Fruit fly (Drosophila melanogaster): ENCODE measurements around the gene eRF1.
A peak's percentile ranks its signal among the peaks of the same experiment; 100 is the strongest.

The eRF1 gene

dm6 chr3L:20399550-20400109 is 51.5 kb downstream of the eRF1 start (continued):
- TF ChIP-seq CG10543 (GFP tag; optimal IDR thresholded peaks at IDR 0.05) = peak; percentile 92
- peak; percentile 77 for TF ChIP-seq Antp (GFP tag; optimal IDR thresholded peaks at IDR 0.05)
- TF ChIP-seq hth (optimal IDR thresholded peaks at IDR 0.05) = no peak
- TF ChIP-seq Dad (GFP tag; optimal IDR thresholded peaks at IDR 0.05) = peak; percentile 33
- TF ChIP-seq tap (tag; optimal IDR thresholded peaks at IDR 0.05) = peak; percentile 92
- TF ChIP-seq jigr1 (GFP tag; IDR thresholded peaks at IDR 0.05) = peak; percentile 58; the same call in 1 of the 3 replicates
- TF ChIP-seq CG4854 (GFP tag; optimal IDR thresholded peaks at IDR 0.05) = peak; percentile 75
- TF ChIP-seq CG12744 (GFP tag; optimal IDR thresholded peaks at IDR 0.05) = peak; percentile 78
- peak; percentile 25 for TF ChIP-seq Ets97D (GFP tag; optimal IDR thresholded peaks at IDR 0.05)
- TF ChIP-seq CG7963 (GFP tag; IDR thresholded peaks at IDR 0.05; ENCODE audit: partially characterized antibody) = no peak
- no peak for TF ChIP-seq cg (GFP tag; optimal IDR thresholded peaks at IDR 0.05)
- TF ChIP-seq NK7.1 (GFP tag; optimal IDR thresholded peaks at IDR 0.05) = peak; percentile 63
- no peak for TF ChIP-seq fd102C (GFP tag; optimal IDR thresholded peaks at IDR 0.05)
- TF ChIP-seq CG1603 (tag; optimal IDR thresholded peaks at IDR 0.05) = peak; percentile 73
- TF ChIP-seq Lim3 (GFP tag; IDR thresholded peaks at IDR 0.05) = peak; percentile 52; the same call in 1 of the 2 replicates
- TF ChIP-seq tio (GFP tag; optimal IDR thresholded peaks at IDR 0.05) = peak; percentile 91
- TF ChIP-seq Dfd (GFP tag; optimal IDR thresholded peaks at IDR 0.05) = no peak
- TF ChIP-seq Opbp (GFP tag; IDR thresholded peaks at IDR 0.05; ENCODE audit: partially characterized antibody) = no peak
- peak; percentile 94 for TF ChIP-seq dmrt99B (tag; optimal IDR thresholded peaks at IDR 0.05)
- no peak for TF ChIP-seq Sry-β (GFP tag; optimal IDR thresholded peaks at IDR 0.05)
- TF ChIP-seq Dek (tag; optimal IDR thresholded peaks at IDR 0.05) = peak; percentile 86
- peak; percentile 49 for TF ChIP-seq sima (GFP tag; optimal IDR thresholded peaks at IDR 0.05)
- peak; percentile 83 for TF ChIP-seq CG17568 (GFP tag; optimal IDR thresholded peaks at IDR 0.05)
- TF ChIP-seq crol (GFP tag; IDR thresholded peaks at IDR 0.05) = no peak
- TF ChIP-seq sc (optimal IDR thresholded peaks at IDR 0.05) = no peak
- peak; percentile 64 for TF ChIP-seq sc (GFP tag; optimal IDR thresholded peaks at IDR 0.05)
- TF ChIP-seq CG13123 (GFP tag; optimal IDR thresholded peaks at IDR 0.05) = peak; percentile 67
- TF ChIP-seq sens-2 (GFP tag; IDR thresholded peaks at IDR 0.05) = no peak; the same call in 1 of the 2 replicates
- TF ChIP-seq HmgZ (tag; optimal IDR thresholded peaks at IDR 0.05) = peak; percentile 92
- peak; percentile 12 for TF ChIP-seq MESR4 (GFP tag; optimal IDR thresholded peaks at IDR 0.05)
- TF ChIP-seq CoRest (tag; optimal IDR thresholded peaks at IDR 0.05) = peak; percentile 94
- peak; percentile 77 for TF ChIP-seq CG16815 (GFP tag; optimal IDR thresholded peaks at IDR 0.05)
- peak; percentile 73 for TF ChIP-seq CG2116 (GFP tag; optimal IDR thresholded peaks at IDR 0.05)
- TF ChIP-seq br (optimal IDR thresholded peaks at IDR 0.05) = no peak
- TF ChIP-seq CG13775 (GFP tag; optimal IDR thresholded peaks at IDR 0.05) = peak; percentile 87
- TF ChIP-seq Mrtf (GFP tag; IDR thresholded peaks at IDR 0.05) = peak; percentile 78
- TF ChIP-seq CG3407 (GFP tag; optimal IDR thresholded peaks at IDR 0.05) = peak; percentile 65
- TF ChIP-seq Side (GFP tag; optimal IDR thresholded peaks at IDR 0.05) = peak; percentile 67
- peak; percentile 80 for TF ChIP-seq CG16863 (GFP tag; optimal IDR thresholded peaks at IDR 0.05)
- TF ChIP-seq CG10366 (GFP tag; IDR thresholded peaks at IDR 0.05) = peak; percentile 78
- peak; percentile 72 for TF ChIP-seq esg (GFP tag; conservative IDR thresholded peaks at IDR 0.05)
- TF ChIP-seq ems (GFP tag; optimal IDR thresholded peaks at IDR 0.05) = peak; percentile 75
- peak; percentile 56 for TF ChIP-seq tup (GFP tag; optimal IDR thresholded peaks at IDR 0.05)
- TF ChIP-seq gro (GFP tag; optimal IDR thresholded peaks at IDR 0.05) = peak; percentile 80
- peak; percentile 48 for TF ChIP-seq CG3838 (GFP tag; optimal IDR thresholded peaks at IDR 0.05)
- TF ChIP-seq unc-4 (GFP tag; IDR thresholded peaks at IDR 0.05; ENCODE audit: partially characterized antibody) = no peak
- TF ChIP-seq ftz-f1 (GFP tag; optimal IDR thresholded peaks at IDR 0.05) = no peak
- TF ChIP-seq Oaz (GFP tag; IDR thresholded peaks at IDR 0.05) = peak; percentile 69
- TF ChIP-seq CG34376 (GFP tag; optimal IDR thresholded peaks at IDR 0.05) = peak; percentile 69
- peak; percentile 80 for TF ChIP-seq CG10462 (GFP tag; optimal IDR thresholded peaks at IDR 0.05)
- peak; percentile 62 for TF ChIP-seq CG9876 (GFP tag; optimal IDR thresholded peaks at IDR 0.05)

Measured in whole organism, embryonic.